Worm (Caenorhabditis elegans) whole organism, L4 larva: Measurements from ENCODE around the gene dnc-4.

Source experiments
- F10B5.3 ChIP-seq: sonication (generic microtip); optimal IDR thresholded peaks from 2 replicates; lab custom pipeline; 2016; ENCODE audit warnings: mild to moderate bottlenecking, missing genetic modification characterization, missing compliant biosample characterization
- T20F7.1 ChIP-seq: fragments of 200-800 bp; sonication (Bioruptor generic); optimal IDR thresholded peaks from 2 replicates; lab custom pipeline; 2018; ENCODE audit warnings: mild to moderate bottlenecking, missing genetic modification characterization, missing compliant biosample characterization
- Y75B8A.6 ChIP-seq: fragments of 200-800 bp; sonication (Bioruptor generic); IDR thresholded peaks from 2 replicates; pipeline ENCODE4 v1.3.6; 2022; ENCODE audit warnings: missing genetic modification reagents, missing genetic modification characterization, missing compliant biosample characterization
- aha-1 ChIP-seq: fragments of 150-350 bp; peaks from one replicate; lab custom pipeline; 2014; ENCODE audit warnings: missing biosample characterization, missing genetic modification characterization
- ceh-20 ChIP-seq: fragments of 200-800 bp; sonication (Bioruptor generic); IDR thresholded peaks from 2 replicates; pipeline ENCODE4 v1.3.6; 2022; ENCODE audit warnings: missing genetic modification reagents, missing genetic modification characterization, missing compliant biosample characterization
- cey-2 ChIP-seq: sonication (generic microtip); optimal IDR thresholded peaks from 3 replicates; lab custom pipeline; 2017; ENCODE audit warnings: missing genetic modification characterization, mild to moderate bottlenecking, missing compliant biosample characterization, antibody characterized with exemption, borderline replicate concordance; ENCODE audit not compliant: insufficient read depth
- ctbp-1 ChIP-seq: fragments of 200-800 bp; sonication (Bioruptor generic); IDR thresholded peaks from 2 replicates; pipeline ENCODE4 v1.3.6; 2022; ENCODE audit warnings: missing genetic modification reagents, missing genetic modification characterization, missing compliant biosample characterization
- daf-16 ChIP-seq, 3 experiments: sonication (generic microtip); optimal IDR thresholded peaks; 2 replicates each; lab custom pipeline; 2016 to 2017; ENCODE audit warnings: missing genetic modification characterization in 3 of 3, missing genetic modification reagents in 3 of 3, mild to moderate bottlenecking in 2 of 3, missing compliant biosample characterization in 2 of 3, missing biosample characterization in 1 of 3, moderate library complexity in 1 of 3
- dmd-6 ChIP-seq: fragments of 200-800 bp; sonication (Bioruptor generic); IDR thresholded peaks from 2 replicates; pipeline ENCODE4 v1.3.6; 2022; ENCODE audit warnings: missing genetic modification reagents, missing genetic modification characterization, missing compliant biosample characterization
- dpl-1 ChIP-seq: fragments of 150-350 bp; optimal IDR thresholded peaks from 2 replicates; lab custom pipeline; 2014; ENCODE audit warnings: missing biosample characterization, missing genetic modification reagents, missing genetic modification characterization
- duxl-1 ChIP-seq: sonication (generic microtip); optimal IDR thresholded peaks from 2 replicates; lab custom pipeline; 2016; ENCODE audit warnings: mild to moderate bottlenecking, missing genetic modification characterization, moderate library complexity, missing compliant biosample characterization; ENCODE audit not compliant: poor library complexity
- dve-1 ChIP-seq: sonication (generic microtip); optimal IDR thresholded peaks from 2 replicates; lab custom pipeline; 2017; ENCODE audit warnings: antibody characterized with exemption, mild to moderate bottlenecking, missing genetic modification characterization, missing compliant biosample characterization; ENCODE audit not compliant: insufficient read depth
- gei-8 ChIP-seq: fragments of 200-800 bp; sonication (Bioruptor generic); optimal IDR thresholded peaks from 2 replicates; lab custom pipeline; 2018; ENCODE audit warnings: mild to moderate bottlenecking, missing genetic modification characterization, missing compliant biosample characterization
- hlh-11 ChIP-seq: fragments of 200-800 bp; sonication (Bioruptor generic); optimal IDR thresholded peaks from 2 replicates; lab custom pipeline; 2018; ENCODE audit warnings: mild to moderate bottlenecking, missing genetic modification characterization, missing compliant biosample characterization
- lin-1 ChIP-seq: fragments of 200-800 bp; sonication (Bioruptor generic); IDR thresholded peaks from 2 replicates; pipeline ENCODE4 v1.3.6; 2022; ENCODE audit warnings: missing genetic modification reagents, missing genetic modification characterization, missing compliant biosample characterization
- lin-15B ChIP-seq: fragments of 150-350 bp; sonication (generic microtip); optimal IDR thresholded peaks from 3 replicates; lab custom pipeline; 2014; ENCODE audit warnings: missing biosample characterization, missing genetic modification characterization
- lin-38 ChIP-seq: fragments of 200-800 bp; sonication (Bioruptor generic); IDR thresholded peaks from 2 replicates; pipeline ENCODE4 v1.3.6; 2022; ENCODE audit warnings: missing genetic modification reagents, missing genetic modification characterization, missing compliant biosample characterization
- lin-39 ChIP-seq: fragments of 150-350 bp; optimal IDR thresholded peaks from 2 replicates; lab custom pipeline; 2014; ENCODE audit warnings: missing biosample characterization, missing genetic modification reagents, missing genetic modification characterization
- lir-3 ChIP-seq: sonication (generic microtip); optimal IDR thresholded peaks from 2 replicates; lab custom pipeline; 2016; ENCODE audit warnings: mild to moderate bottlenecking, missing genetic modification characterization, missing compliant biosample characterization
- lsy-2 ChIP-seq, 2 experiments: fragments of 150-350 bp in 1 of 2; sonication (generic microtip) in 1 of 2; optimal IDR thresholded peaks; 2 replicates each; lab custom pipeline; 2014 to 2017; ENCODE audit warnings: missing biosample characterization in 2 of 2, missing genetic modification characterization in 2 of 2
- mdl-1 ChIP-seq, 2 experiments: fragments of 150-350 bp in 1 of 2; sonication (generic microtip) in 1 of 2; optimal IDR thresholded peaks; 2 replicates each; lab custom pipeline; 2014 to 2017; ENCODE audit warnings: missing biosample characterization in 2 of 2, missing genetic modification characterization in 2 of 2
- mxl-3 ChIP-seq: fragments of 200-800 bp; sonication (Bioruptor generic); optimal IDR thresholded peaks from 2 replicates; lab custom pipeline; 2018; ENCODE audit warnings: mild to moderate bottlenecking, missing genetic modification characterization, missing compliant biosample characterization
- nhr-10 ChIP-seq: fragments of 150-350 bp; optimal IDR thresholded peaks from 2 replicates; lab custom pipeline; 2014; ENCODE audit warnings: missing biosample characterization, missing genetic modification characterization
- nhr-102 ChIP-seq: sonication (generic microtip); optimal IDR thresholded peaks from 2 replicates; lab custom pipeline; 2016; ENCODE audit warnings: mild to moderate bottlenecking, missing genetic modification characterization, moderate library complexity, missing compliant biosample characterization
- nhr-11 ChIP-seq: fragments of 150-350 bp; optimal IDR thresholded peaks from 2 replicates; lab custom pipeline; 2014; ENCODE audit warnings: missing biosample characterization, missing genetic modification characterization
- nhr-111 ChIP-seq: fragments of 200-800 bp; sonication (Bioruptor generic); optimal IDR thresholded peaks from 2 replicates; lab custom pipeline; 2018; ENCODE audit warnings: mild to moderate bottlenecking, missing genetic modification characterization, missing compliant biosample characterization
- nhr-25 ChIP-seq: sonication (generic microtip); optimal IDR thresholded peaks from 2 replicates; lab custom pipeline; 2017; ENCODE audit warnings: missing genetic modification characterization, mild to moderate bottlenecking, missing compliant biosample characterization, antibody characterized with exemption, moderate library complexity, borderline replicate concordance; ENCODE audit not compliant: insufficient read depth
- nhr-28 ChIP-seq: fragments of 150-350 bp; optimal IDR thresholded peaks from 2 replicates; lab custom pipeline; 2014; ENCODE audit warnings: missing biosample characterization, missing genetic modification characterization
- nhr-41 ChIP-seq: fragments of 200-800 bp; sonication (Bioruptor generic); IDR thresholded peaks from 2 replicates; pipeline ENCODE4 v1.3.6; 2022; ENCODE audit warnings: missing genetic modification reagents, missing genetic modification characterization, missing compliant biosample characterization
- nhr-48 ChIP-seq: sonication (generic microtip); optimal IDR thresholded peaks from 2 replicates; lab custom pipeline; 2016; ENCODE audit warnings: mild to moderate bottlenecking, missing genetic modification characterization, missing compliant biosample characterization
- nhr-77 ChIP-seq: fragments of 150-350 bp; optimal IDR thresholded peaks from 2 replicates; lab custom pipeline; 2014; ENCODE audit warnings: missing biosample characterization, missing genetic modification characterization
- php-3 ChIP-seq: fragments of 200-800 bp; sonication (Bioruptor generic); IDR thresholded peaks from 2 replicates; pipeline ENCODE4 v1.3.6; 2022; ENCODE audit warnings: missing genetic modification reagents, missing genetic modification characterization, missing compliant biosample characterization
- pqm-1 ChIP-seq: sonication (generic microtip); optimal IDR thresholded peaks from 2 replicates; lab custom pipeline; 2017; ENCODE audit warnings: missing biosample characterization, missing genetic modification characterization
- skn-1 ChIP-seq: fragments of 150-350 bp; optimal IDR thresholded peaks from 2 replicates; lab custom pipeline; 2014; ENCODE audit warnings: missing biosample characterization, missing genetic modification characterization
- snpc-1.2 ChIP-seq: fragments of 200-800 bp; sonication (Bioruptor generic); IDR thresholded peaks from 2 replicates; pipeline ENCODE4 v1.3.6; 2022; ENCODE audit warnings: missing genetic modification reagents, missing genetic modification characterization, missing compliant biosample characterization
- snpc-4 ChIP-seq: fragments of 150-350 bp; optimal IDR thresholded peaks from 2 replicates; lab custom pipeline; 2014; ENCODE audit warnings: missing biosample characterization, missing genetic modification characterization
- tag-97 ChIP-seq: fragments of 200-800 bp; sonication (Bioruptor generic); IDR thresholded peaks from 2 replicates; pipeline ENCODE4 v1.3.6; 2022; ENCODE audit warnings: missing genetic modification characterization, missing compliant biosample characterization
- tra-1 ChIP-seq: fragments of 200-800 bp; sonication (Bioruptor generic); IDR thresholded peaks from 2 replicates; pipeline ENCODE4 v1.3.6; 2022; ENCODE audit warnings: missing genetic modification reagents, missing genetic modification characterization, missing compliant biosample characterization
- unc-62 ChIP-seq, 3 experiments: fragments of 150-350 bp in 1 of 3; sonication (generic microtip); optimal IDR thresholded peaks in 2 of 3; peaks in 1 of 3; 1 replicate in 1 of 3; 2 replicates in 2 of 3; lab custom pipeline; 2014 to 2017; ENCODE audit warnings: missing biosample characterization in 3 of 3, missing genetic modification characterization in 3 of 3, missing genetic modification reagents in 3 of 3, missing genotype in 1 of 3
- zag-1 ChIP-seq: fragments of 150-350 bp; optimal IDR thresholded peaks from 2 replicates; lab custom pipeline; 2014; ENCODE audit warnings: missing biosample characterization, missing genetic modification characterization
- zip-11 ChIP-seq: fragments of 200-800 bp; sonication (Bioruptor generic); IDR thresholded peaks from 2 replicates; pipeline ENCODE4 v1.3.6; 2022; ENCODE audit warnings: missing genetic modification characterization, missing compliant biosample characterization

The dnc-4 gene

DNA sequence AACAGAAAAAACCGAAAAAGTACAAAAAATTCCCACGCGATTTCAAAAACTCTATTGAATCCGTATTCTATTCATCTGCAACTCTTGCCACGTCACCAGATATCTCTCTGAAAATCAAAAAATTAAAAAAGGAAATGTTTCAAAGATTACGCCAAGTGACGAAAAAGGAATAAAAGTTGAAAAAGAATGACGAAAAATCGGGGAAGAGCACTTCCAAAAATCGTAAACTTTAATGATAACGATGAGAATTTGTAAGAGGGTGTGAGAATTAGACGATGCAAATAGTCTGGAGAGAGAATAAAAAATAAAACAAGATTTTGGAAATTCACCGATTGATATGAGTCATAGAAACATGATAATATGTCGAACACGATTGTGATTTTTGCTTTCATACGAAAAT is 14.6 kb upstream of the dnc-4 start:
- TF ChIP-seq unc-62 (GFP tag; optimal IDR thresholded peaks at IDR 0.05 in 1 of 2; lab: Kevin White, UChicago) (peak in 1 of 2 experiments; percentile 11), unc-62 (tag; optimal IDR thresholded peaks at IDR 0.05; lab: Kevin White, UChicago) (no peak), lir-3 (tag; lab: Kevin White, UChicago) (no peak), tag-97 (no peak), pqm-1 (peak; percentile 61)

DNA sequence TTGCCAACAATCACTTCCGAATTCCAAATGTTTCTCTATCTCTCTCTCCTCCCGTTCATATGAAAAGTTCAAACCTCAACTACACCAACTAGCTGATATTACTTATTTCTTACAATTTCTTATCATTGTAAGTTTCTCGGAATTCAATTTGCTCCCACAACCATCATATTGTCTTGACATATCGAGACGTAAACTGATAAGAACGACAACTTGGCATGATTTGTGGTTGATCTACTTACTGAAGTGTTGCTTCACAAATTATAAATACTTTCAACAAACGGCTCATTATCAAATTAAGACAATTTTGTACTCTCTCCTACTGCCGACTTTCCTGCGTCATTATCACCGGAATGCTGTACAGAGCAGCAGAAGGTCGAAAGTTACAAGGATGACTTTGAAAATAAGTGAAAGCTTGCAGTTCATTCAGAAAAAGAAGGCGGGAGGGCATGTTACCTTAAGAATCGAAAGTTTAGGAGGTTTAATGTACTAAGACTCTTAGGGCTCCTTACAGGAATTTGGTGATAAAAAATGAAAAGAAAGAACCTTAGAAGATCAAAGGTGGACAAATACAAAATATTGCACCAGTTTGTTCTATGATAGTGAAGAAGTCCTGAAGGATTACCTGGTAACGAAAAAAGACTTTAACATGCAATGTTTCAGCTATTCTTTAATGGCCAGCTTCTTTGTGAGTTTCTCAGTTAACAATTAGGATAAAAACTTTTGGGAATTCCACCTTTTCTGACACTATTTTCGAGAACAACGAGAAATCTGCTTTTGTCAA is 12.7 kb upstream of the dnc-4 start:
- TF ChIP-seq nhr-48 (tag; lab: Kevin White, UChicago) (peak; percentile 74), snpc-1.2 (no peak), nhr-77 (tag; lab: Kevin White, UChicago) (peak; percentile 44), lin-39 (tag; lab: Kevin White, UChicago) (no peak), nhr-41 (GFP tag; lab: Robert Waterston, UW) (0 out of 2 replicates have a peak, but pooled peaks have one; percentile 17), T20F7.1 (peak; percentile 33), php-3 (GFP tag; lab: Robert Waterston, UW) (0 out of 2 replicates have a peak, but pooled peaks have one; percentile 34), F10B5.3 (tag; lab: Kevin White, UChicago) (no peak), daf-16 (GFP tag; optimal IDR thresholded peaks at IDR 0.05; lab: Kevin White, UChicago) (peak in 1 of 2 experiments; percentile 50), daf-16 (tag; optimal IDR thresholded peaks at IDR 0.05; lab: Kevin White, UChicago) (peak; percentile 93), hlh-11 (tag; lab: Kevin White, UChicago) (peak; percentile 88), nhr-28 (tag; lab: Kevin White, UChicago) (peak; percentile 78), lsy-2 (tag; optimal IDR thresholded peaks at IDR 0.05; lab: Kevin White, UChicago) (peak in 1 of 2 experiments; percentile 15), dve-1 (tag; lab: Kevin White, UChicago) (peak; percentile 81), nhr-25 (no peak), cey-2 (tag; lab: Kevin White, UChicago) (peak; percentile 29), aha-1 (tag; lab: Kevin White, UChicago) (peak; percentile 68), dmd-6 (GFP tag; lab: Robert Waterston, UW) (peak; percentile 97), pqm-1 (peak; percentile 98), lin-38 (GFP tag; lab: Robert Waterston, UW) (no peak), lin-1 (GFP tag; lab: Robert Waterston, UW) (peak; percentile 65; the same call in 1 of the 2 replicates), nhr-10 (peak; percentile 24), tra-1 (peak; percentile 87), nhr-111 (GFP tag; lab: Kevin White, UChicago) (no peak), nhr-102 (tag; lab: Kevin White, UChicago) (peak; percentile 56)

DNA sequence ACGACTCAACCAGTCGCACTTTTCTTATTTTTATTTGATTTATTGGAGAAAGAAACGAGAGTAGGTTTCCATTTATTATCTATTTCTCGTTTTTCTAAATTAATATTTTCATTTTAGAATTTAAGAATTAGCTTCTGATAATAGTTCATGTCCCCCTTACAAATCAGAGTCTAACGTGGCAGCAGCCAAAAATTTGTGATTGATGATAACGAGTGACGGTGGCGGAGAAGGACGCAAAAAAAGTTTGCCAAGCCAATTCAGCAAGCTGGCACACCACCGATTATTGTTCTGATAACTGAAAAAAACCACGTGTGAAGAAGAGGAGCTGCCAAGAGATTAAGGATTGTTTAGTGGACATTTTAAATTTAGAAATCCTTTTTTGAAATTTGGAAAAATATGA is 10.5 kb upstream of the dnc-4 start:
- peak; percentile 55 for TF ChIP-seq mxl-3 (GFP tag; lab: Kevin White, UChicago)
- no peak for TF ChIP-seq nhr-11 (tag; lab: Kevin White, UChicago)
- TF ChIP-seq ctbp-1 (GFP tag; lab: Robert Waterston, UW) = no peak
- TF ChIP-seq aha-1 (tag; lab: Kevin White, UChicago) = peak; percentile 48
- no peak for TF ChIP-seq Y75B8A.6 (GFP tag; lab: Robert Waterston, UW)
- TF ChIP-seq nhr-28 (tag; lab: Kevin White, UChicago) = peak; percentile 13
- no peak for TF ChIP-seq snpc-4
- TF ChIP-seq dmd-6 (GFP tag; lab: Robert Waterston, UW) = peak; percentile 81
- peak; percentile 62 for TF ChIP-seq hlh-11 (tag; lab: Kevin White, UChicago)
- no peak for TF ChIP-seq zag-1
- TF ChIP-seq gei-8 (GFP tag; lab: Kevin White, UChicago) = no peak
- no peak for TF ChIP-seq duxl-1 (tag; lab: Kevin White, UChicago)
- no peak for TF ChIP-seq lin-15B (tag; lab: Kevin White, UChicago)
- peak in 1 of 2 experiments; percentile 26 for TF ChIP-seq mdl-1 (tag; optimal IDR thresholded peaks at IDR 0.05; lab: Kevin White, UChicago)
- TF ChIP-seq zip-11 (GFP tag; lab: Robert Waterston, UW) = no peak
- peak; percentile 61 for TF ChIP-seq dve-1 (tag; lab: Kevin White, UChicago)
- TF ChIP-seq dpl-1 (GFP tag; lab: Kevin White, UChicago) = no peak
- peak; percentile 97 for TF ChIP-seq pqm-1
- no peak for TF ChIP-seq skn-1
- TF ChIP-seq ceh-20 = no peak
